Fruit fly (Drosophila melanogaster): ENCODE data around the gene CG10588.

The CG10588 gene

dm6 chr3L:20956650-20957049 lies at the start of gene CG10588, which contains the start of gene Sems:
Gene CG10588, plus strand, starts transcription at chr3L:20956934.
Gene Sems, minus strand, starts transcription at chr3L:20956750.
- no peak for TF ChIP-seq CG17801 (GFP tag; optimal IDR thresholded peaks at IDR 0.05; ENCODE audit: partially characterized antibody)

- TF ChIP-seq CG17801 (GFP tag; optimal IDR thresholded peaks at IDR 0.05; ENCODE audit: partially characterized antibody) = no peak
These were observed 49.8 kb upstream of the CG10588 start for dm6 chr3L:20906959-20907358.

dm6 chr3L:20914375-20914774 lies 42.4 kb upstream of the CG10588 start:
- no peak for TF ChIP-seq CG17801 (GFP tag; optimal IDR thresholded peaks at IDR 0.05; ENCODE audit: partially characterized antibody)

dm6 chr3L:20915111-20915510 lies 41.6 kb upstream of the CG10588 start:
- TF ChIP-seq CG17801 (GFP tag; optimal IDR thresholded peaks at IDR 0.05; ENCODE audit: partially characterized antibody) = no peak

dm6 chr3L:20917025-20917691 lies 39.6 kb upstream of the CG10588 start:
- no peak for TF ChIP-seq CG17801 (GFP tag; optimal IDR thresholded peaks at IDR 0.05; ENCODE audit: partially characterized antibody)

- TF ChIP-seq CG17801 (GFP tag; optimal IDR thresholded peaks at IDR 0.05; ENCODE audit: partially characterized antibody) = no peak
These were observed 37.8 kb upstream of the CG10588 start for dm6 chr3L:20918945-20919344.

- TF ChIP-seq CG17801 (GFP tag; optimal IDR thresholded peaks at IDR 0.05; ENCODE audit: partially characterized antibody) = no peak
These were observed 36.2 kb upstream of the CG10588 start for dm6 chr3L:20920495-20920894.

dm6 chr3L:20921859-20922258 lies 34.9 kb upstream of the CG10588 start:
- TF ChIP-seq CG17801 (GFP tag; optimal IDR thresholded peaks at IDR 0.05; ENCODE audit: partially characterized antibody) = no peak

dm6 chr3L:20922279-20922830 lies 34.4 kb upstream of the CG10588 start:
- TF ChIP-seq CG17801 (GFP tag; optimal IDR thresholded peaks at IDR 0.05; ENCODE audit: partially characterized antibody) = no peak

- TF ChIP-seq CG17801 (GFP tag; optimal IDR thresholded peaks at IDR 0.05; ENCODE audit: partially characterized antibody) = peak; percentile 92
These were observed 33.6 kb upstream of the CG10588 start for dm6 chr3L:20923030-20923591.

- no peak for TF ChIP-seq CG17801 (GFP tag; optimal IDR thresholded peaks at IDR 0.05; ENCODE audit: partially characterized antibody)
These were observed 29.2 kb upstream of the CG10588 start, which contains the start of gene CG10589 for dm6 chr3L:20927526-20927925. Gene CG10589, plus strand, starts transcription at chr3L:20927826.

- TF ChIP-seq CG17801 (GFP tag; optimal IDR thresholded peaks at IDR 0.05; ENCODE audit: partially characterized antibody) = no peak
These were observed 27.3 kb upstream of the CG10588 start for dm6 chr3L:20929418-20929817.

- TF ChIP-seq CG17801 (GFP tag; optimal IDR thresholded peaks at IDR 0.05; ENCODE audit: partially characterized antibody) = peak; percentile 92
These were observed 26.5 kb upstream of the CG10588 start for dm6 chr3L:20930059-20930785.

- TF ChIP-seq CG17801 (GFP tag; optimal IDR thresholded peaks at IDR 0.05; ENCODE audit: partially characterized antibody) = no peak
These were observed 25.2 kb upstream of the CG10588 start for dm6 chr3L:20931510-20931909.

- TF ChIP-seq CG17801 (GFP tag; optimal IDR thresholded peaks at IDR 0.05; ENCODE audit: partially characterized antibody) = no peak
These were observed 24.2 kb upstream of the CG10588 start for dm6 chr3L:20932556-20932955.

- no peak for TF ChIP-seq CG17801 (GFP tag; optimal IDR thresholded peaks at IDR 0.05; ENCODE audit: partially characterized antibody)
These were observed 23.0 kb upstream of the CG10588 start for dm6 chr3L:20933706-20934105.

Measured in ovary, adult (tissue).